Fruit fly (Drosophila melanogaster) whole organism, embryonic: ENCODE data around the gene CG11975.
A peak's percentile ranks its signal among the peaks of the same experiment; 100 is the strongest.

Experiments used
- Ada2b ChIP-seq: fragments of 200-800 bp; sonication (Bioruptor generic); IDR thresholded peaks from 2 replicates; pipeline ENCODE4 v1.3.6; 2022; ENCODE audit warnings: missing biosample characterization, missing genetic modification characterization
- Bgb ChIP-seq: fragments of 200-800 bp; sonication (Bioruptor generic); IDR thresholded peaks from 2 replicates; pipeline ENCODE4 v1.3.6; 2022; ENCODE audit warnings: missing biosample characterization, missing genetic modification characterization; ENCODE audit not compliant: partially characterized antibody
- CG10147 ChIP-seq: fragments of 200-800 bp; sonication (Bioruptor generic); optimal IDR thresholded peaks from 2 replicates; lab custom pipeline; 2019; ENCODE audit warnings: missing biosample characterization, mild to moderate bottlenecking, missing genetic modification characterization, moderate library complexity
- CG10321 ChIP-seq: fragments of 200-800 bp; sonication (Bioruptor generic); IDR thresholded peaks from 2 replicates; pipeline ENCODE4 v1.3.6; 2022; ENCODE audit warnings: missing biosample characterization, missing genetic modification characterization
- CG10431 ChIP-seq: fragments of 200-800 bp; sonication (Bioruptor generic); optimal IDR thresholded peaks from 3 replicates; lab custom pipeline; 2018; ENCODE audit warnings: missing biosample characterization, mild to moderate bottlenecking, missing genetic modification characterization
- CG10543 ChIP-seq: fragments of 200-800 bp; sonication (Bioruptor generic); optimal IDR thresholded peaks from 3 replicates; lab custom pipeline; 2017; ENCODE audit warnings: missing biosample characterization, mild to moderate bottlenecking, missing genetic modification characterization, moderate library complexity
- CG11560 ChIP-seq: fragments of 200-800 bp; sonication (Bioruptor generic); IDR thresholded peaks from 3 replicates; pipeline ENCODE4 v1.3.6; 2022; ENCODE audit warnings: missing biosample characterization, missing genetic modification characterization
- CG12104 ChIP-seq: fragments of 200-800 bp; sonication (Bioruptor generic); optimal IDR thresholded peaks from 3 replicates; lab custom pipeline; 2016; ENCODE audit warnings: missing biosample characterization, missing genetic modification characterization
- CG12942 ChIP-seq: fragments of 200-800 bp; sonication (Bioruptor generic); optimal IDR thresholded peaks from 3 replicates; lab custom pipeline; 2016; ENCODE audit warnings: missing biosample characterization, missing genetic modification characterization
- CG13894 ChIP-seq: fragments of 200-800 bp; sonication (Bioruptor generic); optimal IDR thresholded peaks from 3 replicates; lab custom pipeline; 2018; ENCODE audit warnings: missing biosample characterization, mild to moderate bottlenecking, missing genetic modification characterization, moderate library complexity
- CG14441 ChIP-seq: fragments of 200-800 bp; sonication (Bioruptor generic); IDR thresholded peaks from 2 replicates; pipeline ENCODE4 v1.3.6; 2022; ENCODE audit warnings: missing biosample characterization, missing genetic modification characterization
- CG14860 ChIP-seq: fragments of 200-800 bp; sonication (Bioruptor generic); IDR thresholded peaks from 3 replicates; pipeline ENCODE4 v1.3.6; 2022; ENCODE audit warnings: missing biosample characterization, missing genetic modification characterization; ENCODE audit not compliant: partially characterized antibody
- CG15514 ChIP-seq: fragments of 200-800 bp; sonication (Bioruptor generic); optimal IDR thresholded peaks from 3 replicates; lab custom pipeline; 2017; ENCODE audit warnings: missing biosample characterization, missing genetic modification characterization, mild to moderate bottlenecking, moderate library complexity, missing genetic modification reagents
- CG17802 ChIP-seq: fragments of 200-800 bp; sonication (Bioruptor generic); optimal IDR thresholded peaks from 2 replicates; lab custom pipeline; 2018; ENCODE audit warnings: missing biosample characterization, mild to moderate bottlenecking, missing genetic modification characterization, moderate library complexity
- CG31224 ChIP-seq: fragments of 200-800 bp; sonication (Bioruptor generic); IDR thresholded peaks from 2 replicates; pipeline ENCODE4 v1.3.6; 2022; ENCODE audit warnings: missing biosample characterization, missing genetic modification characterization
- CG31365 ChIP-seq: fragments of 200-800 bp; sonication (Bioruptor generic); optimal IDR thresholded peaks from 2 replicates; lab custom pipeline; 2018; ENCODE audit warnings: missing biosample characterization, mild to moderate bottlenecking, missing genetic modification characterization
- CG3281 ChIP-seq: fragments of 200-800 bp; sonication (Bioruptor generic); optimal IDR thresholded peaks from 3 replicates; lab custom pipeline; 2017; ENCODE audit warnings: missing biosample characterization, mild to moderate bottlenecking, missing genetic modification characterization
- CG33213 ChIP-seq: fragments of 200-800 bp; sonication (Bioruptor generic); optimal IDR thresholded peaks from 3 replicates; lab custom pipeline; 2016; ENCODE audit warnings: missing biosample characterization, missing genetic modification characterization
- CG3995 ChIP-seq: fragments of 200-800 bp; sonication (Bioruptor generic); optimal IDR thresholded peaks from 3 replicates; lab custom pipeline; 2016; ENCODE audit warnings: missing biosample characterization, missing genetic modification characterization
- CG4404 ChIP-seq: fragments of 200-800 bp; sonication (Bioruptor generic); IDR thresholded peaks from 2 replicates; pipeline ENCODE4 v1.3.6; 2022; ENCODE audit warnings: missing biosample characterization, missing genetic modification characterization
- CG6854 ChIP-seq: fragments of 200-800 bp; sonication (Bioruptor generic); optimal IDR thresholded peaks from 3 replicates; lab custom pipeline; 2017; ENCODE audit warnings: missing biosample characterization, mild to moderate bottlenecking, missing genetic modification characterization
- CG7271 ChIP-seq: fragments of 200-800 bp; sonication (Bioruptor generic); optimal IDR thresholded peaks from 2 replicates; lab custom pipeline; 2018; ENCODE audit warnings: missing biosample characterization, mild to moderate bottlenecking, missing genetic modification characterization, moderate library complexity
- CHES-1-like ChIP-seq: fragments of 200-800 bp; sonication (Bioruptor generic); optimal IDR thresholded peaks from 2 replicates; lab custom pipeline; 2016; ENCODE audit warnings: missing biosample characterization, missing genetic modification characterization
- CkIIα-i1 ChIP-seq: fragments of 200-800 bp; sonication (Bioruptor generic); IDR thresholded peaks from 2 replicates; pipeline ENCODE4 v1.3.6; 2022; ENCODE audit warnings: missing biosample characterization, missing genetic modification characterization
- Dek ChIP-seq: fragments of 200-800 bp; sonication (Bioruptor generic); optimal IDR thresholded peaks from 3 replicates; lab custom pipeline; 2019; ENCODE audit warnings: missing biosample characterization, mild to moderate bottlenecking, missing genetic modification characterization, moderate library complexity
- Dref ChIP-seq: fragments of 200-800 bp; sonication (Bioruptor generic); IDR thresholded peaks from 2 replicates; pipeline ENCODE4 v1.3.6; 2022; ENCODE audit warnings: missing biosample characterization, missing genetic modification characterization
- Hand ChIP-seq: fragments of 200-800 bp; sonication (Bioruptor generic); optimal IDR thresholded peaks from 2 replicates; lab custom pipeline; 2017; ENCODE audit warnings: mild to moderate bottlenecking, missing biosample characterization, missing genetic modification reagents, missing genetic modification characterization
- Hr3 ChIP-seq: fragments of 200-800 bp; sonication (Bioruptor generic); optimal IDR thresholded peaks from 3 replicates; lab custom pipeline; 2016; ENCODE audit warnings: missing biosample characterization, missing genetic modification characterization
- Hsf ChIP-seq: fragments of 200-800 bp; sonication (Bioruptor generic); optimal IDR thresholded peaks from 3 replicates; lab custom pipeline; 2016; ENCODE audit warnings: missing biosample characterization, missing genetic modification characterization
- Optix ChIP-seq: fragments of 200-800 bp; sonication (Bioruptor generic); IDR thresholded peaks from 3 replicates; pipeline ENCODE4 v1.3.6; 2022; ENCODE audit warnings: missing biosample characterization, missing genetic modification characterization
- Sry-δ ChIP-seq: fragments of 200-800 bp; sonication (Bioruptor generic); optimal IDR thresholded peaks from 2 replicates; lab custom pipeline; 2016; ENCODE audit warnings: missing biosample characterization, missing genetic modification characterization
- Xbp1 ChIP-seq: fragments of 200-800 bp; sonication (Bioruptor generic); optimal IDR thresholded peaks from 3 replicates; lab custom pipeline; 2016; ENCODE audit warnings: missing biosample characterization, mild to moderate bottlenecking, missing genetic modification characterization
- ase ChIP-seq: fragments of 200-800 bp; sonication (Bioruptor generic); IDR thresholded peaks from 3 replicates; pipeline ENCODE4 v1.3.6; 2022; ENCODE audit warnings: missing biosample characterization, missing genetic modification characterization
- br ChIP-seq: fragments of >200 bp; optimal IDR thresholded peaks from 2 replicates; lab custom pipeline; 2017
- croc ChIP-seq: fragments of 200-800 bp; sonication (Bioruptor generic); conservative IDR thresholded peaks from 3 replicates; pipeline ENCODE4 v1.3.6; 2022; ENCODE audit warnings: missing biosample characterization, missing genetic modification characterization
- disco-r ChIP-seq: fragments of 200-800 bp; sonication (Bioruptor generic); optimal IDR thresholded peaks from 2 replicates; lab custom pipeline; 2016; ENCODE audit warnings: missing biosample characterization, missing genetic modification characterization
- dpn ChIP-seq, 2 experiments: fragments of 200-800 bp; sonication (Bioruptor generic); optimal IDR thresholded peaks; 3 replicates each; lab custom pipeline; 2016; ENCODE audit warnings: missing biosample characterization in 2 of 2, missing genetic modification characterization in 2 of 2
- eyg ChIP-seq: fragments of 200-800 bp; sonication (Bioruptor generic); optimal IDR thresholded peaks from 3 replicates; lab custom pipeline; 2016; ENCODE audit warnings: missing biosample characterization, missing genetic modification characterization
- gce ChIP-seq: fragments of 200-800 bp; sonication (Bioruptor generic); IDR thresholded peaks from 3 replicates; pipeline ENCODE4 v1.3.6; 2022; ENCODE audit warnings: missing biosample characterization, missing genetic modification characterization
- jumu ChIP-seq: fragments of 200-800 bp; sonication (Bioruptor generic); optimal IDR thresholded peaks from 3 replicates; lab custom pipeline; 2016; ENCODE audit warnings: missing biosample characterization, missing genetic modification characterization
- lab ChIP-seq: fragments of 200-800 bp; sonication (Bioruptor generic); optimal IDR thresholded peaks from 3 replicates; lab custom pipeline; 2017; ENCODE audit warnings: missing biosample characterization, missing genetic modification characterization, mild to moderate bottlenecking, moderate library complexity, missing genetic modification reagents
- luna ChIP-seq: fragments of 200-800 bp; sonication (Bioruptor generic); optimal IDR thresholded peaks from 2 replicates; lab custom pipeline; 2016; ENCODE audit warnings: missing biosample characterization, missing genetic modification characterization
- maf-S ChIP-seq: fragments of 200-800 bp; sonication (Bioruptor generic); optimal IDR thresholded peaks from 2 replicates; lab custom pipeline; 2016; ENCODE audit warnings: missing biosample characterization, missing genetic modification characterization
- nau ChIP-seq: fragments of 200-800 bp; sonication (Bioruptor generic); optimal IDR thresholded peaks from 3 replicates; lab custom pipeline; 2017; ENCODE audit warnings: missing biosample characterization, mild to moderate bottlenecking, missing genetic modification characterization, missing genetic modification reagents
- pb ChIP-seq: fragments of 200-800 bp; sonication (Bioruptor generic); optimal IDR thresholded peaks from 3 replicates; lab custom pipeline; 2016; ENCODE audit warnings: missing biosample characterization, missing genetic modification characterization
- phol ChIP-seq: fragments of 200-800 bp; sonication (Bioruptor generic); optimal IDR thresholded peaks from 3 replicates; lab custom pipeline; 2018; ENCODE audit warnings: missing biosample characterization, mild to moderate bottlenecking, missing genetic modification characterization, moderate library complexity
- psq ChIP-seq: fragments of 200-800 bp; sonication (Bioruptor generic); optimal IDR thresholded peaks from 2 replicates; lab custom pipeline; 2017; ENCODE audit warnings: missing biosample characterization, missing genetic modification characterization
- sd ChIP-seq: fragments of 200-800 bp; sonication (Bioruptor generic); optimal IDR thresholded peaks from 3 replicates; lab custom pipeline; 2018; ENCODE audit warnings: missing biosample characterization, mild to moderate bottlenecking, missing genetic modification characterization, moderate library complexity
- seq ChIP-seq: fragments of 200-800 bp; sonication (Bioruptor generic); IDR thresholded peaks from 2 replicates; pipeline ENCODE4 v1.3.6; 2022; ENCODE audit warnings: missing biosample characterization, missing genetic modification characterization
- sisA ChIP-seq: fragments of 200-800 bp; sonication (Bioruptor generic); IDR thresholded peaks from 2 replicates; pipeline ENCODE4 v1.3.6; 2022; ENCODE audit warnings: missing biosample characterization, missing genetic modification characterization
- tio ChIP-seq: fragments of 200-800 bp; sonication (Bioruptor generic); optimal IDR thresholded peaks from 2 replicates; lab custom pipeline; 2017; ENCODE audit warnings: missing biosample characterization, missing genetic modification characterization, inconsistent platforms
- tx ChIP-seq: fragments of 200-800 bp; sonication (Bioruptor generic); optimal IDR thresholded peaks from 2 replicates; lab custom pipeline; 2016; ENCODE audit warnings: missing biosample characterization, missing genetic modification characterization
- vvl ChIP-seq: fragments of 200-800 bp; sonication (Bioruptor generic); IDR thresholded peaks from 2 replicates; pipeline ENCODE4 v1.3.6; 2022; ENCODE audit warnings: missing biosample characterization, missing genetic modification characterization

Gene CG11975

dm6 chr3R:9039448-9039847 is 46.4 kb downstream of the CG11975 start, which contains the start of gene neur (continued):
- TF ChIP-seq CG10147 (GFP tag; lab: Kevin White, UChicago) (peak; percentile 57), CG10431 (no peak), CG14860 (GFP tag; lab: Robert Waterston, UW) (0 out of 3 replicates have a peak, but pooled peaks have one; percentile 54), gce (no peak), seq (GFP tag; lab: Robert Waterston, UW) (no peak), Hand (GFP tag; lab: Kevin White, UChicago) (no peak), Xbp1 (GFP tag; lab: Kevin White, UChicago) (no peak), CG11560 (tag; lab: Robert Waterston, UW) (no peak), vvl (GFP tag; lab: Robert Waterston, UW) (no peak; the same call in 1 of the 2 replicates), Ada2b (GFP tag; lab: Robert Waterston, UW) (no peak), sd (no peak), nau (GFP tag; lab: Kevin White, UChicago) (no peak), CG3281 (GFP tag; lab: Kevin White, UChicago) (peak; percentile 39), br (no peak), psq (GFP tag; lab: Kevin White, UChicago) (no peak), eyg (GFP tag; lab: Kevin White, UChicago) (no peak), Dref (GFP tag; lab: Robert Waterston, UW) (no peak), disco-r (GFP tag; lab: Kevin White, UChicago) (no peak), CG3995 (GFP tag; lab: Kevin White, UChicago) (peak; percentile 99), Dek (no peak), luna (GFP tag; lab: Kevin White, UChicago) (no peak), ase (GFP tag; lab: Robert Waterston, UW) (no peak), Sry-δ (GFP tag; lab: Kevin White, UChicago) (peak; percentile 74), CG10321 (no peak), pb (GFP tag; lab: Kevin White, UChicago) (no peak), Bgb (GFP tag; lab: Robert Waterston, UW) (peak; percentile 67), Optix (GFP tag; lab: Robert Waterston, UW) (no peak), CG12104 (peak; percentile 19), CkIIα-i1 (GFP tag; lab: Robert Waterston, UW) (no peak), croc (GFP tag; lab: Robert Waterston, UW) (no peak), CG31224 (GFP tag; lab: Robert Waterston, UW) (no peak), CG7271 (tag; lab: Kevin White, UChicago) (no peak), CG17802 (tag; lab: Kevin White, UChicago) (no peak), tio (no peak), CG15514 (peak; percentile 51), Hsf (GFP tag; lab: Kevin White, UChicago) (peak; percentile 53), CG31365 (tag; lab: Kevin White, UChicago) (no peak), CG6854 (GFP tag; lab: Kevin White, UChicago) (no peak), phol (tag; lab: Kevin White, UChicago) (peak; percentile 67), CG33213 (peak; percentile 64), lab (GFP tag; lab: Kevin White, UChicago) (peak; percentile 18), Hr3 (no peak), sisA (GFP tag; lab: Robert Waterston, UW) (no peak), CG14441 (GFP tag; lab: Robert Waterston, UW) (no peak), jumu (GFP tag; lab: Kevin White, UChicago) (peak; percentile 13), CG10543 (GFP tag; lab: Kevin White, UChicago) (no peak), CHES-1-like (GFP tag; lab: Kevin White, UChicago) (peak; percentile 21), tx (no peak), CG4404 (GFP tag; lab: Robert Waterston, UW) (no peak), CG13894 (tag; lab: Kevin White, UChicago) (no peak), dpn (GFP tag; optimal IDR thresholded peaks at IDR 0.05; lab: Kevin White, UChicago) (peak; percentile 14 to 29), maf-S (no peak), CG12942 (GFP tag; lab: Kevin White, UChicago) (no peak)
